Worm (Caenorhabditis elegans): ENCODE results near the gene Y38H6C.4.

Gene Y38H6C.4

ce11 chrV:20476514-20476913 is 28.4 kb downstream of the Y38H6C.4 start:
- TF ChIP-seq tbx-2 (tag; optimal IDR thresholded peaks at IDR 0.05) (no peak), nhr-25 (tag; optimal IDR thresholded peaks at IDR 0.05) (no peak), nhr-77 (tag; optimal IDR thresholded peaks at IDR 0.05) (no peak), nhr-28 (tag; optimal IDR thresholded peaks at IDR 0.05) (no peak), mdl-1 (tag; optimal IDR thresholded peaks at IDR 0.05) (no peak), lsy-12 (tag; optimal IDR thresholded peaks at IDR 0.05) (no peak), ceh-28 (tag; optimal IDR thresholded peaks at IDR 0.05) (no peak), egl-27 (tag; optimal IDR thresholded peaks at IDR 0.05) (no peak), unc-39 (tag; optimal IDR thresholded peaks at IDR 0.05) (no peak), aly-2 (tag; optimal IDR thresholded peaks at IDR 0.05) (no peak), elt-2 (tag; optimal IDR thresholded peaks at IDR 0.05) (no peak), daf-12 (tag; optimal IDR thresholded peaks at IDR 0.05) (no peak), fkh-2 (tag; optimal IDR thresholded peaks at IDR 0.05) (no peak), ceh-9 (tag; optimal IDR thresholded peaks at IDR 0.05) (no peak), snpc-4 (tag; optimal IDR thresholded peaks at IDR 0.05) (no peak)

DNA sequence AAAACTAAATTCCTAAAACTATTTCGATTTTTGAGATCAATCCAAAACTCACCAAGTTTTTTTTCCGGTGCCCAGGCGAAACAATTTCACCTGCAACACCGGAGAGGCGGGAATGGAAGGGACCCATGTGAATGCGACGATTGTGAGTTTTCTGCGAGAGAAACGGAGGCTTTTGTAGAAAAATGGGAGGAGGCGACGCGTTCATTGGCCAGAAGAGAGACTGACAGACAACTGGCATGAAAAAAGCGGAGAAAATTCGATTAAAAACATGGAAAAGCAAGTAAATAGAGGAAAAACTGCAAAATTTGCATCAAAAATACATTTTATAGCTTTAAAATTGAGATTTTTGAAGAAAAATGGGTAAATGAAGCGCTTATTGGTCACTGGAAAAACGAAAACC is 29.1 kb downstream of the Y38H6C.4 start, which contains the start of gene B0250.7:
B0250.7 (minus strand) TSS at position 232 of the 400 bp plus-strand sequence.
- TF ChIP-seq ZK546.5 (tag; optimal IDR thresholded peaks at IDR 0.05) (no peak), nfya-1 (tag; optimal IDR thresholded peaks at IDR 0.05; ENCODE audit: insufficient read depth) (peak; percentile 97)

- TF ChIP-seq unc-39 (tag; optimal IDR thresholded peaks at IDR 0.05) = no peak
- TF ChIP-seq lsy-12 (tag; optimal IDR thresholded peaks at IDR 0.05) = no peak
Measured at ce11 chrV:20475029-20475428, 29.9 kb downstream of the Y38H6C.4 start.

- no peak for TF ChIP-seq ceh-82 (tag; optimal IDR thresholded peaks at IDR 0.05)
- no peak for TF ChIP-seq unc-62 (GFP tag; optimal IDR thresholded peaks at IDR 0.05)
- TF ChIP-seq jun-1 (tag; optimal IDR thresholded peaks at IDR 0.05) = no peak
- no peak for TF ChIP-seq lsy-12 (tag; optimal IDR thresholded peaks at IDR 0.05)
- TF ChIP-seq ceh-16 (tag; optimal IDR thresholded peaks at IDR 0.05) = no peak
- TF ChIP-seq nhr-67 (tag; optimal IDR thresholded peaks at IDR 0.05) = no peak
- no peak for TF ChIP-seq ztf-4 (tag; optimal IDR thresholded peaks at IDR 0.05)
- no peak for TF ChIP-seq mdl-1 (tag; optimal IDR thresholded peaks at IDR 0.05)
- no peak for TF ChIP-seq sea-2 (GFP tag; optimal IDR thresholded peaks at IDR 0.05)
- TF ChIP-seq egl-5 (tag; optimal IDR thresholded peaks at IDR 0.05) = no peak
- TF ChIP-seq nhr-23 (tag; optimal IDR thresholded peaks at IDR 0.05) = no peak
- no peak for TF ChIP-seq nhr-25 (tag; optimal IDR thresholded peaks at IDR 0.05)
Measured at ce11 chrV:20470385-20470784, 34.5 kb downstream of the Y38H6C.4 start, which contains the start of gene B0250.8. Gene B0250.8, minus strand, starts transcription at chrV:20470485.

DNA sequence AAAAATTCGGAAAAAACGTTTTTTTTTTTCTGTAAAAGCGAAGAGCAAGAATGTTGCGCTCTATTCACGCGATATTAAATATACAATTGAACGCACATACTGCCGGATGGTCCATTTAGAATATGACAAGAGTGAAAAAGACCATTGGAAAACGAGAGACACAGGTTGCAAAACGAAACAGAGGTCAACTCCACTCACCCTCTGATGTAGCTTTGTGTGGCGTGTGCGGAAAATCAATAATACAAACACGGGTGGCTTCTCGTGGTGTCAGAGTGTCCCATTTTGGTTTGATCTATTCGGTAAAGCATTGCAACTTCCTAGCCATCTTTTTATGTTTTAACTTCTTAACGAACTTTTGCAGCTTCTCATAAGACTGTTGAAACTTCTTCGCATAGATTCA is 40.1 kb downstream of the Y38H6C.4 start:
- TF ChIP-seq nfya-1 (tag; optimal IDR thresholded peaks at IDR 0.05; ENCODE audit: insufficient read depth) (no peak), mml-1 (tag; optimal IDR thresholded peaks at IDR 0.05) (no peak), unc-62 (GFP tag; optimal IDR thresholded peaks at IDR 0.05) (no peak), hmg-11 (tag; optimal IDR thresholded peaks at IDR 0.05) (no peak), lin-39 (tag; optimal IDR thresholded peaks at IDR 0.05) (no peak)

ce11 chrV:20460808-20461207 is 44.1 kb downstream of the Y38H6C.4 start, which contains the start of gene B0250.18:
Gene B0250.18, minus strand, starts transcription at chrV:20460908.
- TF ChIP-seq zag-1 (tag; optimal IDR thresholded peaks at IDR 0.05) = no peak
- TF ChIP-seq fos-1 (tag; optimal IDR thresholded peaks at IDR 0.05) = no peak
- TF ChIP-seq ceh-82 (tag; optimal IDR thresholded peaks at IDR 0.05) = no peak
- TF ChIP-seq nhr-12 (tag; optimal IDR thresholded peaks at IDR 0.05) = no peak
- TF ChIP-seq R02D3.7 (tag; optimal IDR thresholded peaks at IDR 0.05) = no peak
- TF ChIP-seq unc-39 (tag; optimal IDR thresholded peaks at IDR 0.05) = no peak
- TF ChIP-seq aly-2 (tag; optimal IDR thresholded peaks at IDR 0.05) = no peak
- TF ChIP-seq nhr-23 (tag; optimal IDR thresholded peaks at IDR 0.05) = no peak
- no peak for TF ChIP-seq lsy-12 (tag; optimal IDR thresholded peaks at IDR 0.05)
- no peak for TF ChIP-seq nhr-237 (tag; optimal IDR thresholded peaks at IDR 0.05)
- TF ChIP-seq pqm-1 (tag; optimal IDR thresholded peaks at IDR 0.05) = no peak
- TF ChIP-seq fkh-2 (tag; optimal IDR thresholded peaks at IDR 0.05) = no peak
- no peak for TF ChIP-seq lin-15B (tag; optimal IDR thresholded peaks at IDR 0.05)
- TF ChIP-seq elt-1 (tag; optimal IDR thresholded peaks at IDR 0.05) = no peak

Data from whole organism, L3 larva.